Fruit fly (Drosophila melanogaster) whole organism, embryonic: ENCODE data around the gene CG3662.
A peak's percentile ranks its signal among the peaks of the same experiment; 100 is the strongest.

ENCODE experiments used
- Adf1 ChIP-seq: fragments of 200-800 bp; sonication (Bioruptor generic); IDR thresholded peaks from 2 replicates; pipeline ENCODE4 v1.3.6; 2022; ENCODE audit warnings: missing biosample characterization, missing genetic modification characterization
- BtbVII ChIP-seq: fragments of 200-800 bp; sonication (Bioruptor generic); optimal IDR thresholded peaks from 3 replicates; lab custom pipeline; 2017; ENCODE audit warnings: missing biosample characterization, mild to moderate bottlenecking, missing genetic modification characterization
- CG10462 ChIP-seq: fragments of 200-800 bp; sonication (Bioruptor generic); optimal IDR thresholded peaks from 2 replicates; lab custom pipeline; 2016; ENCODE audit warnings: missing biosample characterization, missing genetic modification characterization
- CG11560 ChIP-seq: fragments of 200-800 bp; sonication (Bioruptor generic); IDR thresholded peaks from 3 replicates; pipeline ENCODE4 v1.3.6; 2022; ENCODE audit warnings: missing biosample characterization, missing genetic modification characterization
- CG14667 ChIP-seq: fragments of 200-800 bp; sonication (Bioruptor generic); IDR thresholded peaks from 2 replicates; pipeline ENCODE4 v1.3.6; 2022; ENCODE audit warnings: missing biosample characterization, missing genetic modification characterization
- CG14965 ChIP-seq: fragments of 200-800 bp; sonication (Bioruptor generic); optimal IDR thresholded peaks from 2 replicates; lab custom pipeline; 2016; ENCODE audit warnings: missing biosample characterization, missing genetic modification characterization, borderline replicate concordance
- CG1529 ChIP-seq: fragments of 200-800 bp; sonication (Bioruptor generic); optimal IDR thresholded peaks from 3 replicates; lab custom pipeline; 2018; ENCODE audit warnings: missing biosample characterization, missing genetic modification characterization
- CG15601 ChIP-seq: fragments of 200-800 bp; sonication (Bioruptor generic); optimal IDR thresholded peaks from 3 replicates; lab custom pipeline; 2019; ENCODE audit warnings: missing biosample characterization, mild to moderate bottlenecking, missing genetic modification characterization, moderate library complexity
- CG1647 ChIP-seq: fragments of 200-800 bp; sonication (Bioruptor generic); optimal IDR thresholded peaks from 3 replicates; lab custom pipeline; 2016; ENCODE audit warnings: missing biosample characterization, missing genetic modification characterization
- CG17568 ChIP-seq: fragments of 200-800 bp; sonication (Bioruptor generic); optimal IDR thresholded peaks from 2 replicates; lab custom pipeline; 2018; ENCODE audit warnings: missing biosample characterization, mild to moderate bottlenecking, missing genetic modification characterization, moderate library complexity
- CG18262 ChIP-seq: fragments of 200-800 bp; optimal IDR thresholded peaks from 3 replicates; lab custom pipeline; 2019; ENCODE audit warnings: missing biosample characterization, mild to moderate bottlenecking, missing genetic modification characterization, moderate library complexity
- CG1832 ChIP-seq: fragments of 200-800 bp; sonication (Bioruptor generic); optimal IDR thresholded peaks from 2 replicates; lab custom pipeline; 2017; ENCODE audit warnings: missing biosample characterization, mild to moderate bottlenecking, missing genetic modification characterization, inconsistent platforms
- CG18619 ChIP-seq: fragments of 200-800 bp; sonication (Bioruptor generic); optimal IDR thresholded peaks from 3 replicates; lab custom pipeline; 2017; ENCODE audit warnings: missing biosample characterization, mild to moderate bottlenecking, missing genetic modification characterization
- CG18764 ChIP-seq: fragments of 200-800 bp; sonication (Bioruptor generic); optimal IDR thresholded peaks from 3 replicates; lab custom pipeline; 2016; ENCODE audit warnings: missing biosample characterization, missing genetic modification characterization
- CG2199 ChIP-seq: fragments of 200-800 bp; sonication (Bioruptor generic); IDR thresholded peaks from 3 replicates; pipeline ENCODE4 v1.3.6; 2022; ENCODE audit warnings: missing biosample characterization, missing genetic modification characterization
- CG30431 ChIP-seq: fragments of 200-800 bp; sonication (Bioruptor generic); optimal IDR thresholded peaks from 2 replicates; lab custom pipeline; 2017; ENCODE audit warnings: missing biosample characterization, missing genetic modification characterization
- CG32767 ChIP-seq: fragments of 200-800 bp; sonication (Bioruptor generic); IDR thresholded peaks from 2 replicates; pipeline ENCODE4 v1.3.6; 2022; ENCODE audit warnings: missing biosample characterization, missing genetic modification characterization
- CG4282 ChIP-seq: fragments of 200-800 bp; sonication (Bioruptor generic); optimal IDR thresholded peaks from 2 replicates; lab custom pipeline; 2016; ENCODE audit warnings: missing biosample characterization, missing genetic modification characterization
- CG4328 ChIP-seq: fragments of 200-800 bp; sonication (Bioruptor generic); optimal IDR thresholded peaks from 3 replicates; lab custom pipeline; 2017; ENCODE audit warnings: missing biosample characterization, missing genetic modification reagents, missing genetic modification characterization
- CG4854 ChIP-seq: fragments of 200-800 bp; sonication (Bioruptor generic); optimal IDR thresholded peaks from 2 replicates; lab custom pipeline; 2016; ENCODE audit warnings: missing biosample characterization, missing genetic modification characterization, inconsistent platforms
- CG7372 ChIP-seq: fragments of 200-800 bp; sonication (Bioruptor generic); IDR thresholded peaks from 2 replicates; pipeline ENCODE4 v1.3.6; 2022; ENCODE audit warnings: missing biosample characterization, missing genetic modification characterization
- CG9437 ChIP-seq: fragments of 200-800 bp; sonication (Bioruptor generic); optimal IDR thresholded peaks from 2 replicates; lab custom pipeline; 2018; ENCODE audit warnings: missing biosample characterization, mild to moderate bottlenecking, missing genetic modification characterization
- D ChIP-seq, 2 experiments: fragments of 200-800 bp in 1 of 2; fragments of >200 bp in 1 of 2; sonication (Bioruptor generic) in 1 of 2; optimal IDR thresholded peaks; 2 replicates in 1 of 2; 3 replicates in 1 of 2; lab custom pipeline; 2017; ENCODE audit warnings: mild to moderate bottlenecking in 1 of 2, missing biosample characterization in 1 of 2, missing genetic modification characterization in 1 of 2, missing genetic modification reagents in 1 of 2
- Dbx ChIP-seq: fragments of 200-800 bp; sonication (Bioruptor generic); IDR thresholded peaks from 3 replicates; pipeline ENCODE4 v1.3.6; 2022; ENCODE audit warnings: missing biosample characterization, missing genetic modification characterization
- Deaf1 ChIP-seq: fragments of 200-800 bp; optimal IDR thresholded peaks from 3 replicates; lab custom pipeline; 2019; ENCODE audit warnings: missing biosample characterization, mild to moderate bottlenecking, missing genetic modification characterization, moderate library complexity
- Fer2 ChIP-seq: fragments of 200-800 bp; sonication (Bioruptor generic); optimal IDR thresholded peaks from 2 replicates; lab custom pipeline; 2018; ENCODE audit warnings: missing biosample characterization, mild to moderate bottlenecking, missing genetic modification characterization, moderate library complexity
- Lim3 ChIP-seq: fragments of 200-800 bp; sonication (Bioruptor generic); IDR thresholded peaks from 2 replicates; pipeline ENCODE4 v1.3.6; 2022; ENCODE audit warnings: missing biosample characterization, missing genetic modification characterization
- Mad ChIP-seq: fragments of 200-800 bp; sonication (Bioruptor generic); optimal IDR thresholded peaks from 2 replicates; lab custom pipeline; 2016; ENCODE audit warnings: missing biosample characterization, missing genetic modification characterization
- Oli ChIP-seq: fragments of 200-800 bp; sonication (Bioruptor generic); optimal IDR thresholded peaks from 2 replicates; lab custom pipeline; 2018; ENCODE audit warnings: missing biosample characterization, mild to moderate bottlenecking, missing genetic modification characterization, moderate library complexity
- Rx ChIP-seq: fragments of 200-800 bp; sonication (Bioruptor generic); IDR thresholded peaks from 2 replicates; pipeline ENCODE4 v1.3.6; 2022; ENCODE audit warnings: missing biosample characterization, missing genetic modification characterization
- Trl ChIP-seq, 3 experiments: fragments of >200 bp in 2 of 3; fragments of 200-800 bp in 1 of 3; sonication (Bioruptor generic) in 1 of 3; optimal IDR thresholded peaks; 2 replicates in 1 of 3; 3 replicates in 2 of 3; lab custom pipeline; 2016 to 2017; ENCODE audit warnings: missing biosample characterization in 1 of 3, missing genetic modification characterization in 1 of 3
- ac ChIP-seq: fragments of 200-800 bp; sonication (Bioruptor generic); optimal IDR thresholded peaks from 3 replicates; lab custom pipeline; 2017; ENCODE audit warnings: missing biosample characterization, mild to moderate bottlenecking, missing genetic modification characterization
- ase ChIP-seq: fragments of 200-800 bp; sonication (Bioruptor generic); IDR thresholded peaks from 3 replicates; pipeline ENCODE4 v1.3.6; 2022; ENCODE audit warnings: missing biosample characterization, missing genetic modification characterization
- az2 ChIP-seq: fragments of 200-800 bp; sonication (Bioruptor generic); optimal IDR thresholded peaks from 3 replicates; lab custom pipeline; 2016; ENCODE audit warnings: missing biosample characterization, missing genetic modification characterization
- caup ChIP-seq: fragments of 200-800 bp; sonication (Bioruptor generic); optimal IDR thresholded peaks from 3 replicates; lab custom pipeline; 2017; ENCODE audit warnings: missing biosample characterization, mild to moderate bottlenecking, missing genetic modification characterization, moderate library complexity; ENCODE audit not compliant: severe bottlenecking
- her ChIP-seq: fragments of 200-800 bp; sonication (Bioruptor generic); optimal IDR thresholded peaks from 2 replicates; lab custom pipeline; 2016; ENCODE audit warnings: missing biosample characterization, missing genetic modification characterization
- hth ChIP-seq: fragments of >200 bp; optimal IDR thresholded peaks from 2 replicates; lab custom pipeline; 2017; ENCODE audit warnings: inconsistent platforms
- insv ChIP-seq, 2 experiments: fragments of 200-800 bp; sonication (Bioruptor generic); optimal IDR thresholded peaks; 3 replicates each; lab custom pipeline; 2016 to 2018; ENCODE audit warnings: missing biosample characterization in 2 of 2, missing genetic modification characterization in 2 of 2
- knrl ChIP-seq: fragments of 200-800 bp; sonication (Bioruptor generic); IDR thresholded peaks from 3 replicates; pipeline ENCODE4 v1.3.6; 2022; ENCODE audit warnings: missing biosample characterization, missing genetic modification characterization; ENCODE audit not compliant: partially characterized antibody
- lab ChIP-seq: fragments of 200-800 bp; sonication (Bioruptor generic); optimal IDR thresholded peaks from 3 replicates; lab custom pipeline; 2017; ENCODE audit warnings: missing biosample characterization, missing genetic modification characterization, mild to moderate bottlenecking, moderate library complexity, missing genetic modification reagents
- lmd ChIP-seq: fragments of 200-800 bp; sonication (Bioruptor generic); IDR thresholded peaks from 2 replicates; pipeline ENCODE4 v1.3.6; 2022; ENCODE audit warnings: missing biosample characterization, missing genetic modification characterization
- nerfin-2 ChIP-seq: fragments of 200-800 bp; sonication (Bioruptor generic); IDR thresholded peaks from 2 replicates; pipeline ENCODE4 v1.3.6; 2022; ENCODE audit warnings: missing biosample characterization, missing genetic modification characterization; ENCODE audit not compliant: partially characterized antibody
- onecut ChIP-seq: fragments of 200-800 bp; sonication (Bioruptor generic); IDR thresholded peaks from 2 replicates; pipeline ENCODE4 v1.3.6; 2022; ENCODE audit warnings: missing biosample characterization, missing genetic modification characterization
- pros ChIP-seq: fragments of 200-800 bp; sonication (Bioruptor generic); optimal IDR thresholded peaks from 3 replicates; lab custom pipeline; 2019; ENCODE audit warnings: missing biosample characterization, mild to moderate bottlenecking, missing genetic modification characterization, moderate library complexity
- row ChIP-seq: fragments of 200-800 bp; sonication (Bioruptor generic); IDR thresholded peaks from 3 replicates; pipeline ENCODE4 v1.3.6; 2022; ENCODE audit warnings: missing biosample characterization, missing genetic modification characterization
- schlank ChIP-seq: fragments of 200-800 bp; sonication (Bioruptor generic); optimal IDR thresholded peaks from 2 replicates; lab custom pipeline; 2018; ENCODE audit warnings: missing biosample characterization, mild to moderate bottlenecking, missing genetic modification characterization
- tap ChIP-seq: fragments of 200-800 bp; optimal IDR thresholded peaks from 3 replicates; lab custom pipeline; 2019; ENCODE audit warnings: missing biosample characterization, mild to moderate bottlenecking, missing genetic modification characterization, moderate library complexity
- twi ChIP-seq: fragments of 200-800 bp; optimal IDR thresholded peaks from 2 replicates; lab custom pipeline; 2019; ENCODE audit warnings: missing biosample characterization, mild to moderate bottlenecking, missing genetic modification characterization, moderate library complexity
- tx ChIP-seq: fragments of 200-800 bp; sonication (Bioruptor generic); optimal IDR thresholded peaks from 2 replicates; lab custom pipeline; 2016; ENCODE audit warnings: missing biosample characterization, missing genetic modification characterization
- usp ChIP-seq: fragments of >200 bp; optimal IDR thresholded peaks from 2 replicates; lab custom pipeline; 2017; ENCODE audit warnings: missing biosample characterization, missing genetic modification characterization

CG3662 gene

DNA sequence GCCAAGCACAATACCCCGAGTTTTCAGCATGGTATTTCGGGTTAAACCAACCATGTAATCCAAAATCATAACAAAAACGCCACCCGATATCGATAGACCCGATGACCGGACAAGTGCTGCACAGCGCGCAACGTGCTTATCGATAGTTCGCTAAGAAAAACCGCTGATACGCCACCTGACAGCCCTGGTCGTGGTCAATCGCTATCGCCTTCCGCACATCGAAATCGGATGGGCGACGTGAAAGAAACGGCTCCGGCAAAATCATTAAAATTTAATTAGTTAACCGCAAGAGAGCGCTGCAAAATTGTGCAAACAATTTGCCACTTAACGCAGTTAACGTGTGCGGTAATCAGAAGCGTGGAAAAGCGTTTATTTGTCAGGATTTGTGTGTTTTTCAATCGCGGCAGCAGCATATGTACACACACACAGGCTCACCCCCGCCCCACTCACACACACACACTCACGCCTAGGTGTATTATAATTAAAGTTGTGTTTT lies 4.7 kb downstream of the CG3662 start, which contains the start of the genes CG3862 and dock (continued):
- no peak for TF ChIP-seq CG7372 (GFP tag; lab: Robert Waterston, UW)
- peak; percentile 40 for TF ChIP-seq CG4854
- no peak for TF ChIP-seq ac
- no peak for TF ChIP-seq CG1529
- TF ChIP-seq CG15601 (tag; lab: Kevin White, UChicago) = peak; percentile 38
- TF ChIP-seq Adf1 (GFP tag; lab: Robert Waterston, UW) = no peak
- no peak for TF ChIP-seq CG1647 (GFP tag; lab: Kevin White, UChicago)
- TF ChIP-seq CG17568 = no peak
- TF ChIP-seq Rx (GFP tag; lab: Robert Waterston, UW) = 0 out of 2 replicates have a peak, but pooled peaks have one; percentile 21

dm6 chr2L:826388-826787 lies 5.3 kb downstream of the CG3662 start:
- no peak for TF ChIP-seq caup (GFP tag; lab: Kevin White, UChicago)
- TF ChIP-seq onecut (GFP tag; lab: Robert Waterston, UW) = no peak
- no peak for TF ChIP-seq Dbx (GFP tag; lab: Robert Waterston, UW)
- TF ChIP-seq hth (lab: Kevin White, UChicago) = no peak
- TF ChIP-seq nerfin-2 (GFP tag; lab: Robert Waterston, UW) = no peak
- no peak for TF ChIP-seq twi (tag; lab: Kevin White, UChicago)
- TF ChIP-seq CG30431 (GFP tag; lab: Kevin White, UChicago) = no peak
- no peak for TF ChIP-seq Fer2 (tag; lab: Kevin White, UChicago)
- no peak for TF ChIP-seq insv (GFP tag; optimal IDR thresholded peaks at IDR 0.05; lab: Kevin White, UChicago)
- peak; percentile 18 for TF ChIP-seq CG1832
- TF ChIP-seq CG14965 (GFP tag; lab: Kevin White, UChicago) = no peak
- TF ChIP-seq CG2199 (GFP tag; lab: Robert Waterston, UW) = 0 out of 3 replicates have a peak, but pooled peaks have one; percentile 70
- no peak for TF ChIP-seq tap (tag; lab: Kevin White, UChicago)
- TF ChIP-seq CG18764 (GFP tag; lab: Kevin White, UChicago) = no peak
- TF ChIP-seq Lim3 (GFP tag; lab: Robert Waterston, UW) = no peak
- peak; percentile 78 for TF ChIP-seq pros (GFP tag; lab: Kevin White, UChicago)
- TF ChIP-seq usp = no peak
- TF ChIP-seq her (GFP tag; lab: Kevin White, UChicago) = no peak
- no peak for TF ChIP-seq D (optimal IDR thresholded peaks at IDR 0.05; lab: Kevin White, UChicago)
- no peak for TF ChIP-seq D (GFP tag; optimal IDR thresholded peaks at IDR 0.05; lab: Kevin White, UChicago)
- TF ChIP-seq Oli (tag; lab: Kevin White, UChicago) = no peak
- no peak for TF ChIP-seq az2 (GFP tag; lab: Kevin White, UChicago)
- TF ChIP-seq CG4282 (GFP tag; lab: Kevin White, UChicago) = no peak
- TF ChIP-seq CG4328 = no peak
- TF ChIP-seq Mad (GFP tag; lab: Kevin White, UChicago) = no peak
- TF ChIP-seq knrl (GFP tag; lab: Robert Waterston, UW) = no peak
- TF ChIP-seq CG9437 (GFP tag; lab: Kevin White, UChicago) = no peak
- TF ChIP-seq CG18619 (GFP tag; lab: Kevin White, UChicago) = no peak
- TF ChIP-seq CG32767 = peak; percentile 59; the same call in 1 of the 2 replicates
- TF ChIP-seq row (GFP tag; lab: Robert Waterston, UW) = no peak
- peak; percentile 4 for TF ChIP-seq Deaf1 (tag; lab: Kevin White, UChicago)
- peak; percentile 91 to 97 for TF ChIP-seq Trl (optimal IDR thresholded peaks at IDR 0.05; lab: Kevin White, UChicago)
- peak; percentile 18 for TF ChIP-seq Trl (GFP tag; optimal IDR thresholded peaks at IDR 0.05; lab: Kevin White, UChicago)
- TF ChIP-seq CG10462 = no peak
- no peak for TF ChIP-seq lab (GFP tag; lab: Kevin White, UChicago)
- no peak for TF ChIP-seq CG18262
- TF ChIP-seq CG14667 (GFP tag; lab: Robert Waterston, UW) = no peak
- no peak for TF ChIP-seq lmd (GFP tag; lab: Robert Waterston, UW)
- no peak for TF ChIP-seq CG11560
- no peak for TF ChIP-seq BtbVII
- TF ChIP-seq ase (GFP tag; lab: Robert Waterston, UW) = no peak
- no peak for TF ChIP-seq schlank (tag; lab: Kevin White, UChicago)
- TF ChIP-seq tx (GFP tag; lab: Kevin White, UChicago) = no peak
